Worm (Caenorhabditis elegans) whole organism, L1 larva: Measurements from ENCODE around the gene rpl-36.

Source experiments
- F16B12.6 ChIP-seq: fragments of 150-350 bp; optimal IDR thresholded peaks from 2 replicates; lab custom pipeline; 2014; ENCODE audit warnings: missing biosample characterization, missing genetic modification characterization
- alr-1 ChIP-seq: fragments of 200-800 bp; sonication (Bioruptor generic); optimal IDR thresholded peaks from 2 replicates; lab custom pipeline; 2018; ENCODE audit warnings: borderline replicate concordance, mild to moderate bottlenecking, missing genetic modification characterization, missing compliant biosample characterization
- ama-1 ChIP-seq: fragments of 150-350 bp; optimal IDR thresholded peaks from 2 replicates; lab custom pipeline; 2014
- ceh-8 ChIP-seq: fragments of 200-800 bp; sonication (Bioruptor generic); optimal IDR thresholded peaks from 2 replicates; lab custom pipeline; 2018; ENCODE audit warnings: mild to moderate bottlenecking, missing genetic modification characterization, moderate library complexity, missing compliant biosample characterization
- ceh-88 ChIP-seq: fragments of 200-800 bp; sonication (Bioruptor generic); IDR thresholded peaks from 2 replicates; pipeline ENCODE4 v1.3.6; 2022; ENCODE audit warnings: missing genetic modification characterization, missing compliant biosample characterization
- ceh-90 ChIP-seq: sonication (generic microtip); optimal IDR thresholded peaks from 2 replicates; lab custom pipeline; 2016; ENCODE audit warnings: missing genetic modification characterization, missing compliant biosample characterization
- ces-1 ChIP-seq: fragments of 150-350 bp; optimal IDR thresholded peaks from 2 replicates; lab custom pipeline; 2014; ENCODE audit warnings: missing biosample characterization, missing genetic modification reagents, missing genetic modification characterization
- dsc-1 ChIP-seq: sonication (generic microtip); optimal IDR thresholded peaks from 2 replicates; lab custom pipeline; 2016; ENCODE audit warnings: mild to moderate bottlenecking, missing genetic modification characterization, missing compliant biosample characterization
- efl-1 ChIP-seq, 4 experiments: fragments of 150-350 bp; optimal IDR thresholded peaks in 3 of 4; peaks in 1 of 4; 1 replicate in 1 of 4; 2 replicates in 3 of 4; lab custom pipeline; 2014; ENCODE audit warnings: missing biosample characterization in 2 of 4, missing genetic modification characterization in 2 of 4, missing genetic modification reagents in 2 of 4
- efl-3 ChIP-seq: fragments of 200-800 bp; sonication (Bioruptor generic); optimal IDR thresholded peaks from 2 replicates; lab custom pipeline; 2018; ENCODE audit warnings: mild to moderate bottlenecking, missing genetic modification characterization, missing compliant biosample characterization
- egl-13 ChIP-seq: sonication (generic microtip); optimal IDR thresholded peaks from 2 replicates; lab custom pipeline; 2016; ENCODE audit warnings: missing genotype, missing genetic modification reagents, missing genetic modification characterization, missing compliant biosample characterization
- egl-27 ChIP-seq, 2 experiments: fragments of 150-350 bp in 1 of 2; sonication (generic microtip); optimal IDR thresholded peaks; 3 replicates each; lab custom pipeline; 2017 to 2018; ENCODE audit warnings: missing biosample characterization in 2 of 2, missing genetic modification characterization in 2 of 2, missing genetic modification reagents in 2 of 2
- elt-2 ChIP-seq: sonication (generic microtip); optimal IDR thresholded peaks from 2 replicates; lab custom pipeline; 2016; ENCODE audit warnings: missing genetic modification characterization, mild to moderate bottlenecking, inconsistent platforms, missing compliant biosample characterization, missing genetic modification reagents
- elt-3 ChIP-seq, 6 experiments: fragments of 150-350 bp in 1 of 6; sonication (generic microtip); optimal IDR thresholded peaks; 2 replicates each; lab custom pipeline; 2017 to 2018; ENCODE audit warnings: missing biosample characterization in 6 of 6, missing genetic modification characterization in 6 of 6, inconsistent platforms in 1 of 6
- fos-1 ChIP-seq: fragments of 150-350 bp; optimal IDR thresholded peaks from 2 replicates; lab custom pipeline; 2014; ENCODE audit warnings: missing biosample characterization, missing genetic modification characterization
- grh-1 ChIP-seq: fragments of 200-800 bp; sonication (Bioruptor generic); IDR thresholded peaks from 2 replicates; pipeline ENCODE4 v1.3.6; 2022; ENCODE audit warnings: missing genetic modification reagents, missing genetic modification characterization, missing compliant biosample characterization
- hlh-4 ChIP-seq: sonication (generic microtip); optimal IDR thresholded peaks from 2 replicates; lab custom pipeline; 2016; ENCODE audit warnings: mild to moderate bottlenecking, missing genetic modification characterization, missing compliant biosample characterization
- hpl-2 ChIP-seq: fragments of 150-350 bp; optimal IDR thresholded peaks from 2 replicates; lab custom pipeline; 2014; ENCODE audit warnings: missing biosample characterization, missing genetic modification reagents, missing genetic modification characterization
- isw-1 ChIP-seq: fragments of 200-800 bp; sonication (Bioruptor generic); IDR thresholded peaks from 2 replicates; pipeline ENCODE4 v1.3.6; 2022; ENCODE audit warnings: missing genetic modification characterization, missing compliant biosample characterization
- lin-13 ChIP-seq: fragments of 150-350 bp; optimal IDR thresholded peaks from 2 replicates; lab custom pipeline; 2014; ENCODE audit warnings: missing biosample characterization, missing genetic modification reagents, missing genetic modification characterization
- lin-14 ChIP-seq: fragments of 200-800 bp; sonication (Bioruptor generic); optimal IDR thresholded peaks from 2 replicates; lab custom pipeline; 2018; ENCODE audit warnings: mild to moderate bottlenecking, missing genetic modification characterization, moderate library complexity, missing compliant biosample characterization
- lir-3 ChIP-seq: sonication (generic microtip); optimal IDR thresholded peaks from 2 replicates; lab custom pipeline; 2016; ENCODE audit warnings: mild to moderate bottlenecking, missing genetic modification characterization, moderate library complexity, missing compliant biosample characterization; ENCODE audit not compliant: poor library complexity
- lsy-2 ChIP-seq, 2 experiments: fragments of 150-350 bp; optimal IDR thresholded peaks; 2 replicates each; lab custom pipeline; 2014; ENCODE audit warnings: missing biosample characterization in 2 of 2, missing genetic modification characterization in 2 of 2
- mef-2 ChIP-seq: fragments of 150-350 bp; optimal IDR thresholded peaks from 2 replicates; lab custom pipeline; 2014; ENCODE audit warnings: missing biosample characterization, missing genetic modification characterization
- mep-1 ChIP-seq: fragments of 150-350 bp; optimal IDR thresholded peaks from 2 replicates; lab custom pipeline; 2014; ENCODE audit warnings: missing biosample characterization, missing genetic modification characterization
- nhr-11 ChIP-seq: fragments of 150-350 bp; optimal IDR thresholded peaks from 2 replicates; lab custom pipeline; 2014; ENCODE audit warnings: missing biosample characterization, missing genetic modification characterization
- nhr-19 ChIP-seq: fragments of 200-800 bp; sonication (Bioruptor generic); conservative IDR thresholded peaks from 2 replicates; pipeline ENCODE4 v1.3.6; 2022; ENCODE audit warnings: missing genetic modification characterization, missing compliant biosample characterization
- nhr-20 ChIP-seq: sonication (generic microtip); optimal IDR thresholded peaks from 2 replicates; lab custom pipeline; 2016; ENCODE audit warnings: mild to moderate bottlenecking, missing genetic modification characterization, missing compliant biosample characterization
- nhr-237 ChIP-seq: fragments of 150-350 bp; optimal IDR thresholded peaks from 2 replicates; lab custom pipeline; 2014; ENCODE audit warnings: missing biosample characterization, missing genetic modification characterization
- nhr-71 ChIP-seq: sonication (generic microtip); optimal IDR thresholded peaks from 2 replicates; lab custom pipeline; 2016; ENCODE audit warnings: mild to moderate bottlenecking, missing genetic modification characterization, moderate library complexity, missing compliant biosample characterization
- nhr-76 ChIP-seq: sonication (generic microtip); optimal IDR thresholded peaks from 2 replicates; lab custom pipeline; 2017; ENCODE audit warnings: missing biosample characterization, missing genetic modification characterization
- nhr-84 ChIP-seq: sonication (generic microtip); optimal IDR thresholded peaks from 2 replicates; lab custom pipeline; 2017; ENCODE audit warnings: missing biosample characterization, missing genetic modification characterization
- pax-3 ChIP-seq: fragments of 200-800 bp; sonication (Bioruptor generic); optimal IDR thresholded peaks from 2 replicates; lab custom pipeline; 2018; ENCODE audit warnings: mild to moderate bottlenecking, missing genetic modification characterization, moderate library complexity, missing compliant biosample characterization
- rnt-1 ChIP-seq: sonication (generic microtip); optimal IDR thresholded peaks from 2 replicates; lab custom pipeline; 2016; ENCODE audit warnings: mild to moderate bottlenecking, missing genetic modification characterization, moderate library complexity, missing compliant biosample characterization
- snpc-4 ChIP-seq: fragments of 150-350 bp; optimal IDR thresholded peaks from 2 replicates; lab custom pipeline; 2014; ENCODE audit warnings: missing biosample characterization, missing genetic modification characterization
- snu-23 ChIP-seq: sonication (generic microtip); optimal IDR thresholded peaks from 2 replicates; lab custom pipeline; 2016; ENCODE audit warnings: missing genetic modification characterization, missing compliant biosample characterization
- tbx-2 ChIP-seq: sonication (generic microtip); optimal IDR thresholded peaks from 2 replicates; lab custom pipeline; 2016; ENCODE audit warnings: missing genetic modification characterization, missing compliant biosample characterization
- unc-62 ChIP-seq: fragments of 150-350 bp; optimal IDR thresholded peaks from 2 replicates; lab custom pipeline; 2014; ENCODE audit warnings: missing biosample characterization, missing genetic modification reagents, missing genetic modification characterization
- unc-86 ChIP-seq: sonication (generic microtip); optimal IDR thresholded peaks from 2 replicates; lab custom pipeline; 2016; ENCODE audit warnings: missing genetic modification characterization, missing compliant biosample characterization
- vab-15 ChIP-seq: sonication (generic microtip); optimal IDR thresholded peaks from 2 replicates; lab custom pipeline; 2017; ENCODE audit warnings: missing genotype, mild to moderate bottlenecking, missing genetic modification characterization, missing compliant biosample characterization
- zip-4 ChIP-seq: fragments of 200-800 bp; sonication (Bioruptor generic); optimal IDR thresholded peaks from 2 replicates; lab custom pipeline; 2018; ENCODE audit warnings: mild to moderate bottlenecking, missing genetic modification characterization, moderate library complexity, missing compliant biosample characterization
- ztf-11 ChIP-seq, 2 experiments: sonication (generic microtip); optimal IDR thresholded peaks; 2 replicates each; lab custom pipeline; 2016 to 2017; ENCODE audit warnings: missing genetic modification characterization in 2 of 2, missing biosample characterization in 1 of 2, missing compliant biosample characterization in 1 of 2
- ztf-4 ChIP-seq: fragments of 150-350 bp; optimal IDR thresholded peaks from 2 replicates; lab custom pipeline; 2014; ENCODE audit warnings: missing biosample characterization, missing genetic modification characterization

rpl-36 gene

ce11 chrIII:7144749-7145148 lies 35.3 kb upstream of the rpl-36 start, which contains the start of gene glr-2:
Gene glr-2, minus strand, starts transcription at chrIII:7144959.
- TF ChIP-seq pax-3 (tag; lab: Kevin White, UChicago) (no peak), elt-2 (tag; lab: Kevin White, UChicago) (no peak), fos-1 (tag; lab: Kevin White, UChicago) (no peak), unc-86 (no peak), lin-14 (GFP tag; lab: Kevin White, UChicago) (peak; percentile 35), ceh-8 (GFP tag; lab: Kevin White, UChicago) (peak; percentile 13)

ce11 chrIII:7146341-7146740 lies 33.7 kb upstream of the rpl-36 start:
- TF ChIP-seq dsc-1 (tag; lab: Kevin White, UChicago): no peak
- no peak for TF ChIP-seq egl-27 (tag; optimal IDR thresholded peaks at IDR 0.05; lab: Kevin White, UChicago)
- no peak for TF ChIP-seq nhr-237 (tag; lab: Kevin White, UChicago)
- no peak for TF ChIP-seq lir-3
- TF ChIP-seq unc-62 (GFP tag; lab: Kevin White, UChicago): no peak
- no peak for TF ChIP-seq mep-1 (tag; lab: Kevin White, UChicago)
- no peak for TF ChIP-seq lin-14 (GFP tag; lab: Kevin White, UChicago)
- no peak for TF ChIP-seq nhr-71 (tag; lab: Kevin White, UChicago)
- no peak for TF ChIP-seq hlh-4 (tag; lab: Kevin White, UChicago)
- TF ChIP-seq snpc-4 (tag; lab: Kevin White, UChicago): no peak
- no peak for TF ChIP-seq rnt-1 (tag; lab: Kevin White, UChicago)
- no peak for TF ChIP-seq tbx-2 (tag; lab: Kevin White, UChicago)
- TF ChIP-seq ztf-4 (tag; lab: Kevin White, UChicago): no peak
- TF ChIP-seq lin-13: no peak
- no peak for TF ChIP-seq nhr-19 (GFP tag; lab: Robert Waterston, UW)
- TF ChIP-seq zip-4 (GFP tag; lab: Kevin White, UChicago): no peak

- no peak for TF ChIP-seq efl-1 (optimal IDR thresholded peaks at IDR 0.05; lab: Kevin White, UChicago)
- TF ChIP-seq efl-1 (GFP tag; optimal IDR thresholded peaks at IDR 0.05 in 1 of 2; lab: Kevin White, UChicago): peak in 1 of 2 experiments; percentile 86
- TF ChIP-seq ces-1 (GFP tag; lab: Kevin White, UChicago): no peak
- TF ChIP-seq ceh-90 (tag; lab: Kevin White, UChicago): no peak
Observed at ce11 chrIII:7148191-7148590, 31.9 kb upstream of the rpl-36 start.

- no peak for TF ChIP-seq ama-1 (lab: Kevin White, UChicago)
- no peak for TF ChIP-seq mef-2 (tag; lab: Kevin White, UChicago)
- no peak for TF ChIP-seq lin-13
- no peak for TF ChIP-seq egl-27 (tag; optimal IDR thresholded peaks at IDR 0.05; lab: Kevin White, UChicago)
Observed at ce11 chrIII:7150162-7150561, 29.9 kb upstream of the rpl-36 start.

ce11 chrIII:7152569-7152968 lies 27.5 kb upstream of the rpl-36 start:
- TF ChIP-seq lsy-2 (tag; optimal IDR thresholded peaks at IDR 0.05; lab: Kevin White, UChicago): peak in 1 of 2 experiments; percentile 17
- TF ChIP-seq ztf-11 (tag; optimal IDR thresholded peaks at IDR 0.05; lab: Kevin White, UChicago): no peak
- TF ChIP-seq F16B12.6 (tag; lab: Kevin White, UChicago): no peak
- TF ChIP-seq hpl-2 (GFP tag; lab: Kevin White, UChicago): no peak
- no peak for TF ChIP-seq lir-3
- TF ChIP-seq elt-3 (tag; optimal IDR thresholded peaks at IDR 0.05; lab: Kevin White, UChicago): no peak
- TF ChIP-seq nhr-76: no peak
- TF ChIP-seq ama-1 (lab: Kevin White, UChicago): no peak
- no peak for TF ChIP-seq isw-1 (GFP tag; lab: Robert Waterston, UW)
- TF ChIP-seq nhr-84: no peak
- no peak for TF ChIP-seq unc-86
- no peak for TF ChIP-seq nhr-11 (tag; lab: Kevin White, UChicago)
- no peak for TF ChIP-seq efl-3
- TF ChIP-seq nhr-20 (tag; lab: Kevin White, UChicago): peak; percentile 17
- TF ChIP-seq alr-1 (tag; lab: Kevin White, UChicago): no peak
- no peak for TF ChIP-seq egl-13
- no peak for TF ChIP-seq snpc-4 (tag; lab: Kevin White, UChicago)
- TF ChIP-seq dsc-1 (tag; lab: Kevin White, UChicago): no peak
- no peak for TF ChIP-seq ceh-88 (GFP tag; lab: Robert Waterston, UW)
- TF ChIP-seq nhr-19 (GFP tag; lab: Robert Waterston, UW): peak; percentile 26; the same call in 1 of the 2 replicates
- peak; percentile 51 for TF ChIP-seq lin-14 (GFP tag; lab: Kevin White, UChicago)
- TF ChIP-seq snu-23 (GFP tag; lab: Kevin White, UChicago): peak; percentile 13
- peak; percentile 74 for TF ChIP-seq grh-1
- no peak for TF ChIP-seq mep-1 (tag; lab: Kevin White, UChicago)
- no peak for TF ChIP-seq vab-15
- TF ChIP-seq hlh-4 (tag; lab: Kevin White, UChicago): no peak
- TF ChIP-seq ces-1 (GFP tag; lab: Kevin White, UChicago): no peak
